Worm (Caenorhabditis elegans): Measurements from ENCODE around the gene nhr-43.

The nhr-43 gene

ce11 chrIV:11863428-11863827 lies 36.0 kb upstream of the nhr-43 start:
- TF ChIP-seq F23B12.7 (tag; optimal IDR thresholded peaks at IDR 0.05; ENCODE audit: insufficient read depth) (no peak), lir-1 (GFP tag; conservative IDR thresholded peaks at IDR 0.05) (no peak)

- TF ChIP-seq lin-40 (tag; optimal IDR thresholded peaks at IDR 0.05) (no peak), hmg-1.2 (GFP tag; IDR thresholded peaks at IDR 0.05) (no peak), hsf-1 (GFP tag; IDR thresholded peaks at IDR 0.05) (no peak), egl-18 (GFP tag; IDR thresholded peaks at IDR 0.05) (no peak), ekl-4 (GFP tag; IDR thresholded peaks at IDR 0.05) (no peak), madf-10 (tag; optimal IDR thresholded peaks at IDR 0.05) (no peak), tbx-9 (tag; optimal IDR thresholded peaks at IDR 0.05; ENCODE audit: borderline replicate concordance) (no peak), C06A6.2 (GFP tag; conservative IDR thresholded peaks at IDR 0.05) (no peak), tbp1 (GFP tag; optimal IDR thresholded peaks at IDR 0.05) (no peak), egrh-3 (GFP tag; IDR thresholded peaks at IDR 0.05) (no peak), B0035.1 (tag; optimal IDR thresholded peaks at IDR 0.05) (no peak), snpc-3.4 (tag; optimal IDR thresholded peaks at IDR 0.05) (no peak), F33H1.4 (GFP tag; IDR thresholded peaks at IDR 0.05) (no peak), Y53G8AR.9 (GFP tag; conservative IDR thresholded peaks at IDR 0.05) (no peak), C17E4.6 (GFP tag; IDR thresholded peaks at IDR 0.05) (no peak), Y95B8A.8 (GFP tag; IDR thresholded peaks at IDR 0.05) (no peak), lsl-1 (GFP tag; optimal IDR thresholded peaks at IDR 0.05) (no peak), F55B11.4 (tag; optimal IDR thresholded peaks at IDR 0.05; ENCODE audit: borderline replicate concordance, insufficient read depth) (no peak), F10E7.11 (tag; optimal IDR thresholded peaks at IDR 0.05) (no peak)
Observed at ce11 chrIV:11864226-11864625, 35.2 kb upstream of the nhr-43 start, which contains the start of gene trpa-1. trpa-1 (plus strand) TSS chrIV:11864526.

- no peak for TF ChIP-seq Y95B8A.8 (GFP tag; IDR thresholded peaks at IDR 0.05)
- no peak for TF ChIP-seq tbx-9 (tag; optimal IDR thresholded peaks at IDR 0.05; ENCODE audit: borderline replicate concordance)
- TF ChIP-seq snpc-1.3 (tag; optimal IDR thresholded peaks at IDR 0.05; ENCODE audit: insufficient read depth), result no peak
- no peak for TF ChIP-seq Y79H2A.3 (GFP tag; conservative IDR thresholded peaks at IDR 0.05)
- TF ChIP-seq let-526 (GFP tag; IDR thresholded peaks at IDR 0.05), result no peak
- TF ChIP-seq ztf-18 (tag; optimal IDR thresholded peaks at IDR 0.05), result no peak
Observed at ce11 chrIV:11867652-11868232, 31.6 kb upstream of the nhr-43 start.

- no peak for TF ChIP-seq repo-1 (tag; optimal IDR thresholded peaks at IDR 0.05)
- no peak for TF ChIP-seq bed-1 (GFP tag; IDR thresholded peaks at IDR 0.05)
- no peak for TF ChIP-seq dpl-1 (GFP tag; optimal IDR thresholded peaks at IDR 0.05)
- TF ChIP-seq C17E4.6 (GFP tag; IDR thresholded peaks at IDR 0.05), result no peak
- no peak for TF ChIP-seq akir-1 (GFP tag; optimal IDR thresholded peaks at IDR 0.05)
- TF ChIP-seq sdz-38 (tag; optimal IDR thresholded peaks at IDR 0.05), result no peak
- no peak for TF ChIP-seq rec-8 (tag; optimal IDR thresholded peaks at IDR 0.05)
- TF ChIP-seq lin-26 (GFP tag; IDR thresholded peaks at IDR 0.05), result no peak
- TF ChIP-seq hrde-1 (tag; optimal IDR thresholded peaks at IDR 0.05; ENCODE audit: borderline replicate concordance), result no peak
- no peak for TF ChIP-seq nhr-80 (tag; optimal IDR thresholded peaks at IDR 0.05)
- no peak for TF ChIP-seq lsl-1 (GFP tag; optimal IDR thresholded peaks at IDR 0.05)
- no peak for TF ChIP-seq attf-3 (GFP tag; conservative IDR thresholded peaks at IDR 0.05)
- no peak for TF ChIP-seq pha-4 (tag; optimal IDR thresholded peaks at IDR 0.05)
Observed at ce11 chrIV:11868452-11868851, 30.9 kb upstream of the nhr-43 start.
